Worm (Caenorhabditis elegans): ENCODE results near the gene pqn-75.

ce11 chrIV:4047628-4048027 lies 24.5 kb upstream of the pqn-75 start:
- TF ChIP-seq unc-62 (GFP tag; optimal IDR thresholded peaks at IDR 0.05) (no peak), unc-86 (tag; optimal IDR thresholded peaks at IDR 0.05) (no peak), mdl-1 (tag; optimal IDR thresholded peaks at IDR 0.05) (no peak), nhr-11 (tag; optimal IDR thresholded peaks at IDR 0.05) (no peak), nhr-28 (tag; optimal IDR thresholded peaks at IDR 0.05) (no peak), lin-15B (tag; optimal IDR thresholded peaks at IDR 0.05) (no peak), nhr-12 (tag; optimal IDR thresholded peaks at IDR 0.05) (no peak), fkh-10 (GFP tag; optimal IDR thresholded peaks at IDR 0.05) (no peak), lsy-2 (tag; optimal IDR thresholded peaks at IDR 0.05) (no peak)
